Fruit fly (Drosophila melanogaster) whole organism, embryonic: ENCODE data around the gene RabX6.

Experiments used
- C15 ChIP-seq: fragments of 200-800 bp; sonication (Bioruptor generic); IDR thresholded peaks from 3 replicates; pipeline ENCODE4 v1.3.6; 2022; ENCODE audit warnings: missing biosample characterization, missing genetic modification characterization
- CG10654 ChIP-seq: fragments of 200-800 bp; sonication (Bioruptor generic); optimal IDR thresholded peaks from 2 replicates; lab custom pipeline; 2016; ENCODE audit warnings: missing biosample characterization, missing genetic modification characterization
- CG11456 ChIP-seq: fragments of 200-800 bp; sonication (Bioruptor generic); IDR thresholded peaks from 3 replicates; pipeline ENCODE4 v1.3.6; 2022; ENCODE audit warnings: missing biosample characterization, missing genetic modification characterization
- CG12104 ChIP-seq: fragments of 200-800 bp; sonication (Bioruptor generic); optimal IDR thresholded peaks from 3 replicates; lab custom pipeline; 2016; ENCODE audit warnings: missing biosample characterization, missing genetic modification characterization
- CG12155 ChIP-seq: fragments of 200-800 bp; sonication (Bioruptor generic); optimal IDR thresholded peaks from 3 replicates; lab custom pipeline; 2016; ENCODE audit warnings: missing biosample characterization, missing genetic modification characterization
- CG12744 ChIP-seq: fragments of 200-800 bp; sonication (Bioruptor generic); optimal IDR thresholded peaks from 2 replicates; lab custom pipeline; 2016; ENCODE audit warnings: missing biosample characterization, missing genetic modification characterization
- CG12769 ChIP-seq: fragments of 200-800 bp; sonication (Bioruptor generic); optimal IDR thresholded peaks from 2 replicates; lab custom pipeline; 2019; ENCODE audit warnings: missing biosample characterization, mild to moderate bottlenecking, missing genetic modification characterization, moderate library complexity
- CG13424 ChIP-seq: fragments of 200-800 bp; sonication (Bioruptor generic); optimal IDR thresholded peaks from 2 replicates; lab custom pipeline; 2019; ENCODE audit warnings: missing biosample characterization, mild to moderate bottlenecking, missing genetic modification characterization, moderate library complexity
- CG14965 ChIP-seq: fragments of 200-800 bp; sonication (Bioruptor generic); optimal IDR thresholded peaks from 2 replicates; lab custom pipeline; 2016; ENCODE audit warnings: missing biosample characterization, missing genetic modification characterization, borderline replicate concordance
- CG16815 ChIP-seq: fragments of 200-800 bp; sonication (Bioruptor generic); optimal IDR thresholded peaks from 3 replicates; lab custom pipeline; 2017; ENCODE audit warnings: missing biosample characterization, mild to moderate bottlenecking, missing genetic modification characterization
- CG17802 ChIP-seq: fragments of 200-800 bp; sonication (Bioruptor generic); optimal IDR thresholded peaks from 2 replicates; lab custom pipeline; 2018; ENCODE audit warnings: missing biosample characterization, mild to moderate bottlenecking, missing genetic modification characterization, moderate library complexity
- CG2202 ChIP-seq: fragments of 200-800 bp; sonication (Bioruptor generic); optimal IDR thresholded peaks from 2 replicates; lab custom pipeline; 2018; ENCODE audit warnings: missing biosample characterization, mild to moderate bottlenecking, missing genetic modification characterization
- CG2889 ChIP-seq: fragments of 200-800 bp; sonication (Bioruptor generic); IDR thresholded peaks from 3 replicates; pipeline ENCODE4 v1.3.6; 2022; ENCODE audit warnings: missing biosample characterization, missing genetic modification characterization
- CG30020 ChIP-seq: fragments of 200-800 bp; optimal IDR thresholded peaks from 2 replicates; lab custom pipeline; 2019; ENCODE audit warnings: missing biosample characterization, mild to moderate bottlenecking, missing genetic modification characterization, moderate library complexity
- CG30403 ChIP-seq: fragments of 200-800 bp; sonication (Bioruptor generic); optimal IDR thresholded peaks from 3 replicates; lab custom pipeline; 2016; ENCODE audit warnings: missing biosample characterization, missing genetic modification characterization
- CG31224 ChIP-seq: fragments of 200-800 bp; sonication (Bioruptor generic); IDR thresholded peaks from 2 replicates; pipeline ENCODE4 v1.3.6; 2022; ENCODE audit warnings: missing biosample characterization, missing genetic modification characterization
- CG31441 ChIP-seq: fragments of 200-800 bp; sonication (Bioruptor generic); IDR thresholded peaks from 2 replicates; pipeline ENCODE4 v1.3.6; 2022; ENCODE audit warnings: missing biosample characterization, missing genetic modification characterization
- CG34422 ChIP-seq: fragments of 200-800 bp; sonication (Bioruptor generic); IDR thresholded peaks from 3 replicates; pipeline ENCODE4 v1.3.6; 2022; ENCODE audit warnings: missing biosample characterization, missing genetic modification characterization
- CG3838 ChIP-seq: fragments of 200-800 bp; sonication (Bioruptor generic); optimal IDR thresholded peaks from 3 replicates; lab custom pipeline; 2016; ENCODE audit warnings: missing biosample characterization, missing genetic modification characterization
- CG3995 ChIP-seq: fragments of 200-800 bp; sonication (Bioruptor generic); optimal IDR thresholded peaks from 3 replicates; lab custom pipeline; 2016; ENCODE audit warnings: missing biosample characterization, missing genetic modification characterization
- CG4820 ChIP-seq: fragments of 200-800 bp; sonication (Bioruptor generic); optimal IDR thresholded peaks from 3 replicates; lab custom pipeline; 2016; ENCODE audit warnings: missing biosample characterization, missing genetic modification characterization
- CG5953 ChIP-seq: fragments of 200-800 bp; sonication (Bioruptor generic); IDR thresholded peaks from 2 replicates; pipeline ENCODE4 v1.3.6; 2022; ENCODE audit warnings: missing biosample characterization, missing genetic modification characterization
- CG6654 ChIP-seq: fragments of 200-800 bp; sonication (Bioruptor generic); optimal IDR thresholded peaks from 2 replicates; lab custom pipeline; 2017; ENCODE audit warnings: missing biosample characterization, mild to moderate bottlenecking, missing genetic modification characterization
- CG8089 ChIP-seq: fragments of 200-800 bp; sonication (Bioruptor generic); optimal IDR thresholded peaks from 3 replicates; lab custom pipeline; 2016; ENCODE audit warnings: missing biosample characterization, missing genetic modification characterization
- CkIIα-i1 ChIP-seq: fragments of 200-800 bp; sonication (Bioruptor generic); IDR thresholded peaks from 2 replicates; pipeline ENCODE4 v1.3.6; 2022; ENCODE audit warnings: missing biosample characterization, missing genetic modification characterization
- Hand ChIP-seq: fragments of 200-800 bp; sonication (Bioruptor generic); optimal IDR thresholded peaks from 2 replicates; lab custom pipeline; 2017; ENCODE audit warnings: mild to moderate bottlenecking, missing biosample characterization, missing genetic modification reagents, missing genetic modification characterization
- Hr51 ChIP-seq, 2 experiments: fragments of 200-800 bp; sonication (Bioruptor generic); optimal IDR thresholded peaks; 2 replicates in 1 of 2; 3 replicates in 1 of 2; lab custom pipeline; 2016 to 2018; ENCODE audit warnings: missing biosample characterization in 2 of 2, missing genetic modification characterization in 2 of 2, mild to moderate bottlenecking in 1 of 2, moderate library complexity in 1 of 2
- Nf-YB ChIP-seq: fragments of 200-800 bp; sonication (Bioruptor generic); optimal IDR thresholded peaks from 3 replicates; lab custom pipeline; 2019; ENCODE audit warnings: missing biosample characterization, mild to moderate bottlenecking, missing genetic modification characterization, moderate library complexity
- Rx ChIP-seq: fragments of 200-800 bp; sonication (Bioruptor generic); IDR thresholded peaks from 2 replicates; pipeline ENCODE4 v1.3.6; 2022; ENCODE audit warnings: missing biosample characterization, missing genetic modification characterization
- Ssrp ChIP-seq: fragments of 200-800 bp; sonication (Bioruptor generic); optimal IDR thresholded peaks from 2 replicates; lab custom pipeline; 2018; ENCODE audit warnings: missing biosample characterization, mild to moderate bottlenecking, missing genetic modification characterization, moderate library complexity
- Xrp1 ChIP-seq: fragments of 200-800 bp; sonication (Bioruptor generic); IDR thresholded peaks from 2 replicates; pipeline ENCODE4 v1.3.6; 2022; ENCODE audit warnings: missing biosample characterization, missing genetic modification characterization
- ase ChIP-seq: fragments of 200-800 bp; sonication (Bioruptor generic); IDR thresholded peaks from 3 replicates; pipeline ENCODE4 v1.3.6; 2022; ENCODE audit warnings: missing biosample characterization, missing genetic modification characterization
- bsh ChIP-seq, 2 experiments: fragments of 200-800 bp; sonication (Bioruptor generic); optimal IDR thresholded peaks; 2 replicates each; lab custom pipeline; 2017 to 2018; ENCODE audit warnings: mild to moderate bottlenecking in 2 of 2, missing biosample characterization in 2 of 2, missing genetic modification characterization in 2 of 2, moderate library complexity in 1 of 2
- dati ChIP-seq: fragments of 200-800 bp; sonication (Bioruptor generic); IDR thresholded peaks from 2 replicates; pipeline ENCODE4 v1.3.6; 2022; ENCODE audit warnings: missing biosample characterization, missing genetic modification characterization
- emc ChIP-seq: fragments of 200-800 bp; sonication (Bioruptor generic); optimal IDR thresholded peaks from 2 replicates; lab custom pipeline; 2016; ENCODE audit warnings: missing biosample characterization, missing genetic modification characterization
- ems ChIP-seq: fragments of 200-800 bp; sonication (Bioruptor generic); optimal IDR thresholded peaks from 3 replicates; lab custom pipeline; 2016; ENCODE audit warnings: missing biosample characterization, missing genetic modification characterization
- fd3F ChIP-seq: fragments of 200-800 bp; sonication (Bioruptor generic); optimal IDR thresholded peaks from 2 replicates; lab custom pipeline; 2018; ENCODE audit warnings: missing biosample characterization, mild to moderate bottlenecking, missing genetic modification characterization, moderate library complexity
- gcm ChIP-seq: fragments of 200-800 bp; sonication (Bioruptor generic); optimal IDR thresholded peaks from 2 replicates; lab custom pipeline; 2019; ENCODE audit warnings: missing biosample characterization, mild to moderate bottlenecking, missing genetic modification characterization, moderate library complexity
- gem ChIP-seq: fragments of 200-800 bp; sonication (Bioruptor generic); optimal IDR thresholded peaks from 2 replicates; lab custom pipeline; 2019; ENCODE audit warnings: missing biosample characterization, mild to moderate bottlenecking, missing genetic modification characterization, moderate library complexity
- gsb-n ChIP-seq: fragments of 200-800 bp; sonication (Bioruptor generic); optimal IDR thresholded peaks from 3 replicates; lab custom pipeline; 2018; ENCODE audit warnings: missing biosample characterization, mild to moderate bottlenecking, missing genetic modification characterization
- h ChIP-seq: fragments of >200 bp; optimal IDR thresholded peaks from 2 replicates; lab custom pipeline; 2017
- hkb ChIP-seq, 2 experiments: fragments of 200-800 bp in 1 of 2; fragments of >200 bp in 1 of 2; sonication (Bioruptor generic) in 1 of 2; IDR thresholded peaks in 1 of 2; optimal IDR thresholded peaks in 1 of 2; 2 replicates each; pipeline versions ENCODE4 v1.3.6 to Lab custom; 2017 to 2022; ENCODE audit warnings: missing biosample characterization in 1 of 2, missing genetic modification characterization in 1 of 2
- jing ChIP-seq: fragments of 200-800 bp; sonication (Bioruptor generic); optimal IDR thresholded peaks from 2 replicates; lab custom pipeline; 2018; ENCODE audit warnings: missing biosample characterization, mild to moderate bottlenecking, missing genetic modification characterization
- lab ChIP-seq: fragments of 200-800 bp; sonication (Bioruptor generic); optimal IDR thresholded peaks from 3 replicates; lab custom pipeline; 2017; ENCODE audit warnings: missing biosample characterization, missing genetic modification characterization, mild to moderate bottlenecking, moderate library complexity, missing genetic modification reagents
- nerfin-2 ChIP-seq: fragments of 200-800 bp; sonication (Bioruptor generic); IDR thresholded peaks from 2 replicates; pipeline ENCODE4 v1.3.6; 2022; ENCODE audit warnings: missing biosample characterization, missing genetic modification characterization; ENCODE audit not compliant: partially characterized antibody
- pfk ChIP-seq: fragments of 200-800 bp; sonication (Bioruptor generic); optimal IDR thresholded peaks from 2 replicates; lab custom pipeline; 2018; ENCODE audit warnings: missing biosample characterization, mild to moderate bottlenecking, missing genetic modification characterization, moderate library complexity
- sima ChIP-seq: fragments of 200-800 bp; sonication (Bioruptor generic); optimal IDR thresholded peaks from 2 replicates; lab custom pipeline; 2016; ENCODE audit warnings: missing biosample characterization, missing genetic modification characterization
- stwl ChIP-seq: fragments of 200-800 bp; sonication (Bioruptor generic); optimal IDR thresholded peaks from 3 replicates; lab custom pipeline; 2018; ENCODE audit warnings: missing biosample characterization, mild to moderate bottlenecking, missing genetic modification characterization, moderate library complexity
- tup ChIP-seq: fragments of 200-800 bp; sonication (Bioruptor generic); optimal IDR thresholded peaks from 2 replicates; lab custom pipeline; 2016; ENCODE audit warnings: missing biosample characterization, mild to moderate bottlenecking, missing genetic modification characterization, moderate library complexity
- tx ChIP-seq: fragments of 200-800 bp; sonication (Bioruptor generic); optimal IDR thresholded peaks from 2 replicates; lab custom pipeline; 2016; ENCODE audit warnings: missing biosample characterization, missing genetic modification characterization

Gene RabX6

dm6 chr3L:681793-682369, 8.4 kb upstream of the RabX6 start (continued):
- TF ChIP-seq Nf-YB (peak; percentile 28), hkb (optimal IDR thresholded peaks at IDR 0.05; lab: Kevin White, UChicago) (no peak), hkb (GFP tag; IDR thresholded peaks at IDR 0.05; lab: Robert Waterston, UW) (peak; percentile 39; the same call in 1 of the 2 replicates), CG4820 (GFP tag; lab: Kevin White, UChicago) (no peak), CG12155 (no peak), Ssrp (no peak), CG8089 (GFP tag; lab: Kevin White, UChicago) (no peak), CG16815 (no peak), CG31441 (GFP tag; lab: Robert Waterston, UW) (0 out of 2 replicates have a peak, but pooled peaks have one; percentile 23), CG6654 (GFP tag; lab: Kevin White, UChicago) (no peak), tx (GFP tag; lab: Kevin White, UChicago) (no peak), tup (GFP tag; lab: Kevin White, UChicago) (no peak), jing (no peak), CkIIα-i1 (GFP tag; lab: Robert Waterston, UW) (no peak), h (lab: Kevin White, UChicago) (no peak), pfk (GFP tag; lab: Kevin White, UChicago) (no peak), lab (GFP tag; lab: Kevin White, UChicago) (peak; percentile 80), CG31224 (no peak), sima (GFP tag; lab: Kevin White, UChicago) (no peak), CG3838 (GFP tag; lab: Kevin White, UChicago) (peak; percentile 93), gcm (peak; percentile 37), Rx (GFP tag; lab: Robert Waterston, UW) (no peak), ems (peak; percentile 25), Xrp1 (GFP tag; lab: Robert Waterston, UW) (peak; percentile 48; the same call in 1 of the 2 replicates), gsb-n (tag; lab: Kevin White, UChicago) (peak; percentile 60), CG12769 (tag; lab: Kevin White, UChicago) (peak; percentile 92), Hr51 (GFP tag; optimal IDR thresholded peaks at IDR 0.05; lab: Kevin White, UChicago) (peak; percentile 26 to 60), ase (GFP tag; lab: Robert Waterston, UW) (no peak), gem (tag; lab: Kevin White, UChicago) (no peak), Hand (no peak), CG12744 (GFP tag; lab: Kevin White, UChicago) (no peak), CG3995 (GFP tag; lab: Kevin White, UChicago) (no peak), CG12104 (GFP tag; lab: Kevin White, UChicago) (peak; percentile 27), emc (no peak), CG5953 (GFP tag; lab: Robert Waterston, UW) (no peak), CG30020 (tag; lab: Kevin White, UChicago) (peak; percentile 10), fd3F (GFP tag; lab: Kevin White, UChicago) (no peak), CG11456 (peak; percentile 64; the same call in 2 of the 3 replicates), CG30403 (GFP tag; lab: Kevin White, UChicago) (peak; percentile 1), dati (GFP tag; lab: Robert Waterston, UW) (no peak), CG13424 (tag; lab: Kevin White, UChicago) (peak; percentile 24), bsh (GFP tag; optimal IDR thresholded peaks at IDR 0.05; lab: Kevin White, UChicago) (peak in 1 of 2 experiments; percentile 23), stwl (tag; lab: Kevin White, UChicago) (peak; percentile 91), nerfin-2 (no peak), CG14965 (GFP tag; lab: Kevin White, UChicago) (no peak), CG2202 (no peak), CG2889 (GFP tag; lab: Robert Waterston, UW) (no peak), CG34422 (GFP tag; lab: Robert Waterston, UW) (peak; percentile 81; the same call in 1 of the 3 replicates), CG17802 (tag; lab: Kevin White, UChicago) (peak; percentile 30), CG10654 (peak; percentile 1), C15 (GFP tag; lab: Robert Waterston, UW) (no peak)
